Fruit fly (Drosophila melanogaster) whole organism, embryonic: ENCODE results near the gene CG7016.

Experiments
- BtbVII ChIP-seq: fragments of 200-800 bp; sonication (Bioruptor generic); optimal IDR thresholded peaks from 3 replicates; lab custom pipeline; 2017; ENCODE audit warnings: missing biosample characterization, mild to moderate bottlenecking, missing genetic modification characterization
- CG16863 ChIP-seq: fragments of 200-800 bp; sonication (Bioruptor generic); optimal IDR thresholded peaks from 3 replicates; lab custom pipeline; 2016; ENCODE audit warnings: missing biosample characterization, missing genetic modification characterization
- CG31365 ChIP-seq: fragments of 200-800 bp; sonication (Bioruptor generic); optimal IDR thresholded peaks from 2 replicates; lab custom pipeline; 2018; ENCODE audit warnings: missing biosample characterization, mild to moderate bottlenecking, missing genetic modification characterization
- Doc2 ChIP-seq: fragments of 200-800 bp; sonication (Bioruptor generic); IDR thresholded peaks from 2 replicates; pipeline ENCODE4 v1.3.6; 2022; ENCODE audit warnings: missing biosample characterization, missing genetic modification characterization
- HLH54F ChIP-seq: fragments of 200-800 bp; sonication (Bioruptor generic); optimal IDR thresholded peaks from 3 replicates; lab custom pipeline; 2016; ENCODE audit warnings: missing biosample characterization, missing genetic modification characterization
- NFAT ChIP-seq: fragments of 200-800 bp; sonication (Bioruptor generic); IDR thresholded peaks from 2 replicates; pipeline ENCODE4 v1.3.6; 2022; ENCODE audit warnings: missing biosample characterization, missing genetic modification characterization
- abd-A ChIP-seq: fragments of 200-800 bp; sonication (Bioruptor generic); optimal IDR thresholded peaks from 3 replicates; lab custom pipeline; 2019; ENCODE audit warnings: missing biosample characterization, mild to moderate bottlenecking, missing genetic modification characterization, moderate library complexity
- ato ChIP-seq: fragments of 200-800 bp; sonication (Bioruptor generic); IDR thresholded peaks from 2 replicates; pipeline ENCODE4 v1.3.6; 2022; ENCODE audit warnings: missing biosample characterization, missing genetic modification characterization; ENCODE audit not compliant: partially characterized antibody
- schlank ChIP-seq: fragments of 200-800 bp; sonication (Bioruptor generic); optimal IDR thresholded peaks from 2 replicates; lab custom pipeline; 2018; ENCODE audit warnings: missing biosample characterization, mild to moderate bottlenecking, missing genetic modification characterization
- tup ChIP-seq: fragments of 200-800 bp; sonication (Bioruptor generic); optimal IDR thresholded peaks from 2 replicates; lab custom pipeline; 2016; ENCODE audit warnings: missing biosample characterization, mild to moderate bottlenecking, missing genetic modification characterization, moderate library complexity

dm6 chr3R:24828234-24828633, 34.5 kb upstream of the CG7016 start, which contains the start of gene RabX4:
- TF ChIP-seq ato (GFP tag; lab: Robert Waterston, UW), result no peak
- no peak for TF ChIP-seq Doc2 (GFP tag; lab: Robert Waterston, UW)
- TF ChIP-seq BtbVII (GFP tag; lab: Kevin White, UChicago), result no peak
- no peak for TF ChIP-seq CG31365 (tag; lab: Kevin White, UChicago)
- TF ChIP-seq HLH54F, result no peak
- TF ChIP-seq NFAT (GFP tag; lab: Robert Waterston, UW), result no peak
- TF ChIP-seq abd-A (tag; lab: Kevin White, UChicago), result no peak
- no peak for TF ChIP-seq schlank
- no peak for TF ChIP-seq tup (GFP tag; lab: Kevin White, UChicago)
- TF ChIP-seq CG16863 (GFP tag; lab: Kevin White, UChicago), result no peak
